Worm (Caenorhabditis elegans): ENCODE measurements around the gene Y39G8B.1.

The Y39G8B.1 gene

DNA sequence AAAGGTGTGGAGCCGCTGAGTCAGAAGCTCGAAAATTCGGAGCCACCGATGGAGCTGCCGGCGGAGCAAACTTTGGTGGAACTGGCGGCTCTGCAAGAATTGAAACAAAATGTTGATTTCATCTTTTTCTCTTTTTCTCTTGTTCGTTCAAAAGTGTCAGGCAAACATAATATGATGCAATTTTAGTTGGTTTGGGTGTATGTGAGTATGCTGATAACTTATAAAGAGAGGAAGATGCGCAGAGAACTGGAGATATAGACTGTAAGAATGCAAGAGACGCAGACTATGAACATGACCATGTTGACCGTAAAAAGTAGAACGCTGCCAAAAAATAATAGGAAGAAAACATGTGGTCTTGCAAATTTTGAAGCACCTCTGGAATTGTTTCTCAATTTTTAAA is 19.5 kb downstream of the Y39G8B.1 start (continued):
- TF ChIP-seq sdz-12 (GFP tag; optimal IDR thresholded peaks at IDR 0.05) (no peak), tag-97 (GFP tag; IDR thresholded peaks at IDR 0.05) (no peak), lin-38 (GFP tag; IDR thresholded peaks at IDR 0.05) (no peak), lin-29 (GFP tag; IDR thresholded peaks at IDR 0.05) (no peak), tra-1 (GFP tag; IDR thresholded peaks at IDR 0.05) (no peak), fkh-10 (GFP tag; optimal IDR thresholded peaks at IDR 0.05) (no peak), unc-130 (GFP tag; optimal IDR thresholded peaks at IDR 0.05) (no peak), egl-43 (GFP tag; IDR thresholded peaks at IDR 0.05) (no peak), F49E8.2 (tag; optimal IDR thresholded peaks at IDR 0.05; ENCODE audit: borderline replicate concordance) (no peak), mxl-3 (GFP tag; optimal IDR thresholded peaks at IDR 0.05) (peak; percentile 39), zfp-2 (tag; optimal IDR thresholded peaks at IDR 0.05) (no peak), mxl-2 (GFP tag; conservative IDR thresholded peaks at IDR 0.05) (no peak), ztf-11 (tag; optimal IDR thresholded peaks at IDR 0.05) (no peak), ctbp-1 (GFP tag; IDR thresholded peaks at IDR 0.05) (no peak), fos-1 (tag; optimal IDR thresholded peaks at IDR 0.05) (no peak), ceh-62 (tag; optimal IDR thresholded peaks at IDR 0.05) (no peak), lir-3 (tag; optimal IDR thresholded peaks at IDR 0.05) (no peak), ztf-7 (tag; optimal IDR thresholded peaks at IDR 0.05) (peak; percentile 99), madf-5 (GFP tag; IDR thresholded peaks at IDR 0.05) (no peak), spr-1 (tag; optimal IDR thresholded peaks at IDR 0.05) (no peak), dmd-9 (GFP tag; IDR thresholded peaks at IDR 0.05) (no peak), ama-1 (optimal IDR thresholded peaks at IDR 0.05) (no peak), lin-39 (tag; optimal IDR thresholded peaks at IDR 0.05) (no peak), zip-11 (GFP tag; IDR thresholded peaks at IDR 0.05) (no peak), nhr-42 (GFP tag; IDR thresholded peaks at IDR 0.05) (no peak), saeg-2 (GFP tag; IDR thresholded peaks at IDR 0.05) (no peak), nhr-11 (tag; optimal IDR thresholded peaks at IDR 0.05) (no peak), ceh-82 (tag; optimal IDR thresholded peaks at IDR 0.05) (no peak), hmg-1.1 (GFP tag; IDR thresholded peaks at IDR 0.05) (no peak), lsy-2 (tag; optimal IDR thresholded peaks at IDR 0.05) (peak in 1 of 2 experiments; percentile 72), nhr-102 (tag; optimal IDR thresholded peaks at IDR 0.05) (peak; percentile 51), ceh-28 (tag; optimal IDR thresholded peaks at IDR 0.05) (no peak), dpl-1 (GFP tag; optimal IDR thresholded peaks at IDR 0.05) (peak; percentile 1), T20F7.1 (GFP tag; optimal IDR thresholded peaks at IDR 0.05) (no peak), daf-16 (GFP tag; optimal IDR thresholded peaks at IDR 0.05) (no peak), daf-16 (tag; optimal IDR thresholded peaks at IDR 0.05) (peak; percentile 95), dmd-6 (GFP tag; IDR thresholded peaks at IDR 0.05) (peak; percentile 83), ceh-32 (tag; optimal IDR thresholded peaks at IDR 0.05; ENCODE audit: poor library complexity) (no peak), egl-27 (tag; optimal IDR thresholded peaks at IDR 0.05) (no peak), F26F4.8 (GFP tag; conservative IDR thresholded peaks at IDR 0.05) (no peak), D1046.2 (GFP tag; IDR thresholded peaks at IDR 0.05) (no peak), snpc-4 (tag; optimal IDR thresholded peaks at IDR 0.05) (no peak), ZK337.2 (GFP tag; IDR thresholded peaks at IDR 0.05) (no peak), ZK546.5 (tag; optimal IDR thresholded peaks at IDR 0.05) (no peak), attf-4 (tag; optimal IDR thresholded peaks at IDR 0.05) (no peak), vab-7 (GFP tag; IDR thresholded peaks at IDR 0.05) (no peak), F37D6.2 (tag; optimal IDR thresholded peaks at IDR 0.05) (no peak), spr-3 (GFP tag; optimal IDR thresholded peaks at IDR 0.05) (no peak), zag-1 (tag; optimal IDR thresholded peaks at IDR 0.05) (no peak), Y105C5A.15 (GFP tag; IDR thresholded peaks at IDR 0.05) (no peak), pqm-1 (tag; optimal IDR thresholded peaks at IDR 0.05) (peak; percentile 79), mes-2 (tag; optimal IDR thresholded peaks at IDR 0.05; ENCODE audit: poor library complexity, severe bottlenecking) (peak; percentile 49), daf-8 (GFP tag; IDR thresholded peaks at IDR 0.05) (no peak), ceh-20 (GFP tag; IDR thresholded peaks at IDR 0.05) (no peak)

Measured in whole organism, L4 larva.